Worm (Caenorhabditis elegans): ENCODE data around the gene srw-14.
"Not testable (repeated sequence)": the region's sequence is repeated elsewhere in the genome, so short reads cannot be mapped to it uniquely, and the experiment has no call there.

Gene srw-14

DNA sequence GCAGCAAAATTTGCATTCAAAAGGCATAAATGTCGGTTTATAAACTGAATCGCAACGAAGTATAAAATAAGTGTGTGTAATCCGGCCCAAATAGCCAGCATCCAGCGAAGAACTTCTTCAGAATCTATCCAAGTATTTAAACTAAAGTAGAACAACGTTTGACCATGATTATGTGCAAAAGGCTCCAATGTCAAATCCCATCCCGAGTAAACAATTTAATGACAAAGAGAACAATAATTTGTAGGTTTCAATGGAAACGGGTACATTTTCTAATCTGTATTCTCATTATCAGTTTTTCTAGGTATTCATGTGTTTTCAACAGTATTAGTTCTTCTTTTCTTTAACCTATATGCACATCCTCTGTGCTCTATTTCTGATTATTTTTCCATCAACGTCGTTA is 18.1 kb upstream of the srw-14 start, which contains the start of gene C41G6.12:
TSS of gene C41G6.12 (minus strand) at position 101 of the 400 bp plus-strand sequence.
- not testable (repeated sequence) for TF ChIP-seq unc-62 (GFP tag; optimal IDR thresholded peaks at IDR 0.05)

DNA sequence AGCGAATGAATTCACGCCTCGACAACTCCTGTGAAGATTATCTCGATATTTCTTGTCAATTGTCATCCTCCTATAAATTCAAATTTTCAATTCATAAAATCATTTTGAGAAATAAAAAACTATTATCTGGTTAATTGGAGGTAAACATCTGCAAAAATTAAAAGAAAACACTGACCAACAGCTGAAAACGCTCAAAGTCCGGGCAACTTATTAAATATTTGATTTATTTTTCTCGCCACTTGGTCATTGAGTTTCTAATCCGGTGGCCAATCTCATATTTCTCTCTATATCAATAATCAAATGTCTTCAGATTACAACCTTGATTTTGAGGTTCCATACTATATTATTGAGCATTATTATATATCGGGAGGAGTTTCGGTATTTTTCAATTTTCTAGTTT is 13.9 kb upstream of the srw-14 start, which contains the start of gene sri-24:
TSS of gene sri-24 (plus strand) at position 301 of the 400 bp plus-strand sequence.
- not testable (repeated sequence) for TF ChIP-seq unc-62 (GFP tag; optimal IDR thresholded peaks at IDR 0.05)

DNA sequence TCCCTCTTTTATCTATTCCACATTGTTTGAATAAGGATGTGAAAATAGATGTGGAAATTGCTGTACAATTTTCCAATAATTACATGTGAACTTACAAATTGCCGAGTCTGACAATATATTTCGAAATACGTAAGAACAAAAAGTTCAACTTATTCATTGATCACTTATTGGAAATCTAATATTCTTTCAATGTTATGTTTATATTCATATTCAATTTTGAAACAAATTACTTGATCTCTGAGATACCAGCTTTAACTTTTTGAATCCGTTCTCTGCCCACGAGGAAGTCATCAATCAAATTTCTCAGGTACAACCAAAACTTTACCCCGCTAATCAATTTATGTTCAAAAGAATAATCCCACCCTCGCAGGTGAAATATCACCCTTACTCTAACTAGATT is 10.6 kb upstream of the srw-14 start, which contains the start of gene sri-26:
TSS of gene sri-26 (plus strand) at position 301 of the 400 bp plus-strand sequence.
- not testable (repeated sequence) for TF ChIP-seq unc-62 (GFP tag; optimal IDR thresholded peaks at IDR 0.05)

DNA sequence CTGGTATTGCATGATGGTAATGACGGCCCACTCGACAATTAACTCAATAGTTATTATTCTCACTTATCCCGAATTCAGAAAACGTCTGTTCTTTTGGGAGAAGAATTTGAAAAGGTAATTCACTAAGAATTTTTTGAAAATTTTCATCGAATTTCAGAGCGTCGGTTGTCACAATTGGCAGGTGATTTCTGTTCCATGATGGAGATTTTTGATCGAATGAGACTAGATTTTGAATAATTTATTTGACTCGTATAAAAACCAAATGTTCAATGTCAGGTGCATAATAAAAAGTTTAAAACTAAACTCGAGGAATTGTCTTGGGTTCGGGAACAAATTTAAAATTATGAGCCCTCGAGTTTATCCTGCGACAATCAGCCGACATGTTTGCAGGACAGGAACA is 9.0 kb upstream of the srw-14 start, which contains the start of gene sri-25:
TSS of gene sri-25 (plus strand) at position 301 of the 400 bp plus-strand sequence.
- TF ChIP-seq unc-62 (GFP tag; optimal IDR thresholded peaks at IDR 0.05): no peak

DNA sequence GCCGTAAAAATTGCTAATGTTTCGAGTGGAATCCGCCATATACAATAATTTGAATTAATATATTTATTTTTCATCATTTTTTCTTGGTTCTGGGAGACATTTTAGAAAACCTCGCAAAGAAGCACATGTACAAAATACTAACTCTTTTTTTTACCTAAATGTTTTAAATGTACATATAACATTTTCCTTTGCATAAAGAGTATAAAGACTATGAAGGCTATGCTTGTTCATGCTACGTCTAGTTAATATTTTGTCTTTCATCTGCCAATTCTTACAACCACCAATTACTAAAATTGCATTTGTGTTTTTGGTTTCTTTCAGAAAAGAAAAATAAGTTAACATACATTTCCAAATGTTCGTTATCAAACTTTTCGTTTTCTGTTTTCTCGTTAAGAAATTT is 4.4 kb upstream of the srw-14 start, which contains the start of gene irld-25:
TSS of gene irld-25 (plus strand) at position 301 of the 400 bp plus-strand sequence.
- no peak for TF ChIP-seq unc-62 (GFP tag; optimal IDR thresholded peaks at IDR 0.05)

DNA sequence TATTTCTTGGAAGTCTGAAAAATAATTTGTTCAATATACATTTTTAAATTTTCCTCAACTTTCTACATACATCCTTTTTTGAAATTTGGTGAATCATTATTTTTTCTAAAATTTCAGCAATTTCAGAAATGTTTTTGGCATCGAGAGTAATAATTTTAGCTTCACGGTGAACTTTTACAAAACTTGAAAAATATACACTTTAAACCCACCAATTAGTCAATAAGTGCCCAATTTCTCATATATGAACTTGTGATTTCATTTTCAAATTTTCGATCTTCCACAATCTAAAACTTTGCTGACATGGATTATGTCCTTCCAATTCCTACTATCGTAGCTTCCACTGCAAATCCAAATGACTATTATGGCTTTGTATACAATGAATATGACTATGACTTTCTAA is 2.1 kb upstream of the srw-14 start, which contains the start of gene srw-24:
TSS of gene srw-24 (plus strand) at position 301 of the 400 bp plus-strand sequence.
- TF ChIP-seq unc-62 (GFP tag; optimal IDR thresholded peaks at IDR 0.05): no peak

DNA sequence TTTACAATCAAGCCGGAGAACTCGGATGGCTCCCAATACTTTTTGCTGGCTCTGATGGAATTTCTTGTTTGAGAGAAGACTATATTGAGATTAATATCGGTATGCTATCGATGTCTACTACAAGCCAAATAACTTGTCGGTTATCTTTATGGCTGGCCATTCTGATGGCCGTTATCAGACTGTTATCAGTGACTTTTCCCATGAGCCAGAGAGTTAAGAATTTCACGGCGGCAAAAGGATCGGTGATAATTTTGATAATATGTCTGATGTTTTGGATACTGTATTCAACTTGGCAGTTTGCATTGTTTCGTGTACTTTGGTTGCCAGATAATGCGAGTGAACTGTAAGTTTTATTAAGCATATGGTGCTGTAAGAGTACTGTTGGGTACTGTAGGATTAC is 456 bp downstream of the srw-14 start:
- TF ChIP-seq unc-62 (GFP tag; optimal IDR thresholded peaks at IDR 0.05): no peak

DNA sequence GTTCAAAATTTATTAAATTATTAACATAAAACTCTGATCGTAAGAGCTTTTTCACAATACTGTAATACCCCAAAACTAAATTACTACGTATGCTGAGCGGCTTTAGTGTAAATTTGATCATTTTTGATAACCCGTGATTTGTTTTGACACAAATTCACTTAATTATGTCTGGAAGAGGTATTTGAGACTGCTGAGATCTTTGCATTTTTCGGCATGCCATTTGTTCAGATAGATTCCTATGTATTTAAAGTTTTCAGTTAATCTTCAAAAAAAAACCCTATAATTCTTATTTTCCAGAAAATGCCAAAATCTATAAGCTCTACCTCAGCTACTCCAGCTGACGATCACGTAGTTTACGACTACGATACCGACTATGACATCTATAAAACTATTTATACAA is 4.5 kb downstream of the srw-14 start, which contains the start of gene srw-15:
TSS of gene srw-15 (plus strand) at position 301 of the 400 bp plus-strand sequence.
- no peak for TF ChIP-seq unc-62 (GFP tag; optimal IDR thresholded peaks at IDR 0.05)

DNA sequence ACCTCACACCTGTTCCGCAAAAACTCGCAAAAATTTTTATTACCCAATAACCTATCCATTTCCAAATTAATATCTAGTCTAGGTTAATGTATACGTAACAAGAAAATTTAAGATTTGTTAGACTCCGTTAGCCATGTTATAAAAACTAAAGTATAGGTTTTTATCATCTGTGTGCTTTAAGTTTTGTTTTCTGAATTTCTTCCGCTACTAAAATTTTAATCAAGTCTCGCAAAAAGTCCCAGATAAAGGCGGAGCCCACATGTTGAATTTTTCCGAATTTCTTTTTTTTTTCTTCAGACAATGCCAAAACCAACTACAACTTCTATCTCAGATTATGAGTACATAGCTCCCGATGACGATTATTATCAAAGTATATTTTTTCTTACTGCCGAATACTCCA is 6.5 kb downstream of the srw-14 start, which contains the start of gene srw-13:
TSS of gene srw-13 (plus strand) at position 301 of the 400 bp plus-strand sequence.
- TF ChIP-seq unc-62 (GFP tag; optimal IDR thresholded peaks at IDR 0.05): no peak

DNA sequence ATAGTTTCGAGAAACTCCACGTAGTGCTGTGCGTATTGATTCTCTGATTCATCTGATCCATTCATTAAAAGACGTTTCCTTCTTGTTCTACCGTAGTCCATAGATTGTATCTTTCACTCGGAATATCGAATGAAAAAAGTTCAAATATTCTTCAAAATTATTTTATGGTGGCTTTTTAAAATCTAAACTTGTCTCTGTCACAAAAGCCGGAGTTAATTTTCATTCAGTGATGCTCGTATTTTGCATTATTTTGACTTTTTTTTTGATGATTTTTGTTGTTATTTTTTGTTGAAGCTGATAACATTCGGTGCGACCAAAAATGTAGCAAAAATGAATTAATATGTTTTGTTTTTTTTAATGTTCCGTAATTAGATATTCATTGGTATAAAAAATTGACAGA is 9.9 kb downstream of the srw-14 start, which contains the start of gene nhr-164:
TSS of gene nhr-164 (minus strand) at position 101 of the 400 bp plus-strand sequence.
- no peak for TF ChIP-seq unc-62 (GFP tag; optimal IDR thresholded peaks at IDR 0.05)

DNA sequence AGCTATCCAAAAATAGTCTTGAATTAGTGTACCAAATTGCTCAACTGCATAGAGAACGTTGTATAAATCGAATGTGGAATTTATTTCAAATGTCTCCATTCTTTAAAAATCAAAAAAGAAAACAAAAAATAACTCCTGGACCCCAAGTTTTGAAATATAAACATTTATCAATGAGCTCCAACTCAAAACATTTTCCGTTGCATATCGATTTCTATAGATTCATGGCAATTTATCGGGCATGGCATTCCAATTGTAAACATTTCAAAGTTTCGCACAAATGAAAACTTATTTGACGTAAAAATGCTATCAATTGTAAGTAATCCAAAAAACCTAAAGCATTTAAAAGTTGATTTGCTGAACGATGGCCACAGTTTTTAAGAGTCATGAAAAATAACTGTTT is 12.8 kb downstream of the srw-14 start, which contains the start of gene srw-12:
TSS of gene srw-12 (minus strand) at position 101 of the 400 bp plus-strand sequence.
- no peak for TF ChIP-seq unc-62 (GFP tag; optimal IDR thresholded peaks at IDR 0.05)

DNA sequence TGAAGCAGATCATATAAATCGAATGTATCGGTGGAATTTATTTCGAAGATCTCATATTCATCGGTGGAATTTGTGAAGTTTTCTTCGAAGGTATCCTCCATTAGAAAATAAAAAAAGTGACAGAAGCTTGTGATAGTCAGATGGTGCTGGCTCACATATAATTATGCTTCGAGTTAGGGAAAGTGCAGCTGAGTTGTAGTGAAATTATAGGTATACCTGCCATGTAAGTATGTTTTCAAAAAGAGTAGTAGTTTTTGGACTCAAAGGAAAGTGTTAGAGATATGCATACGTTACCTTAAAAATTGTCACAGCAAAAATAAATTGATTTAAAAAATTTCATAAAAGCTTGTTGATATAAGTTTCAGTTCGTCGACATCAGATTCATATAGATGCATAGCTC is 14.5 kb downstream of the srw-14 start, which contains the start of gene srw-11:
TSS of gene srw-11 (minus strand) at position 101 of the 400 bp plus-strand sequence.
- TF ChIP-seq unc-62 (GFP tag; optimal IDR thresholded peaks at IDR 0.05): no peak

DNA sequence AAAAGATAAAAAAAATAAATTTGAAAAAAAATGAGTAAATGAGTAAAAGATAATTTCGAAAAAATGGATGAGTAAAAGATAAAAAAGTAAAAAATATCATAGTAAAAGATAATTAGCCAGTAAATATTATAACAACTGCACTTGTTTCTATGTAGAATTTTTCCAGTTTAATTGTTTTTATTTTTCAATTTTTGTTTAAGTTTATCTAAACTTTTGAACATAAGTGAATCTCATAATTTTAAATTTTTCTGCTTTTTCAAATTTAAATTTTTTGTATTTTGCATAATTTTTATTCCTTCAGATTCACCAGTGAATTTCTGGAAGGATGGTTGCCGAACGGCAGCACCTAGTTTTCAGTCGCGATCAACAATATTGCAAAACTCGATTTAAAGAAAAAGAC is 15.5 kb downstream of the srw-14 start, which contains the start of gene chil-12:
TSS of gene chil-12 (plus strand) at position 301 of the 400 bp plus-strand sequence.
- TF ChIP-seq unc-62 (GFP tag; optimal IDR thresholded peaks at IDR 0.05): no peak

DNA sequence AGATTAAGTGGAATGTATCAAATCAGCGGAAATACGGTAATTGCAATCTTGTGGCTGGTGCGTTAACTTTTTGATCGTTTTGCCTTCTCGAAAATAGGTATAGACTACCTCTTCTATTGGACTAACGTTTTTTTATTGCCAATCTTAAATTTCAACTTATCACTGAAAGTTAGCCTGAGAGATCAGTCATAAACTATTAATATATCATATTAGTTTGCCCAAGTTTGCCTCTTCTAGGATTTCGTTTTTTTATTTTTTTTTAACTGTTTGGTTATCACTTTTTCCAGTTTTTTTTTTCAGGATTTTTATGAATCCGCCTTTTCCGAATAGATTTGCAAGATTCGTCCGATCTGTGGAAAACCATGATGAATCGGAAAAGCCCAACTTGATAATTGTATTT is 18.7 kb downstream of the srw-14 start, which contains the start of gene kin-30:
TSS of gene kin-30 (plus strand) at position 301 of the 400 bp plus-strand sequence.
- TF ChIP-seq unc-62 (GFP tag; optimal IDR thresholded peaks at IDR 0.05): no peak

DNA sequence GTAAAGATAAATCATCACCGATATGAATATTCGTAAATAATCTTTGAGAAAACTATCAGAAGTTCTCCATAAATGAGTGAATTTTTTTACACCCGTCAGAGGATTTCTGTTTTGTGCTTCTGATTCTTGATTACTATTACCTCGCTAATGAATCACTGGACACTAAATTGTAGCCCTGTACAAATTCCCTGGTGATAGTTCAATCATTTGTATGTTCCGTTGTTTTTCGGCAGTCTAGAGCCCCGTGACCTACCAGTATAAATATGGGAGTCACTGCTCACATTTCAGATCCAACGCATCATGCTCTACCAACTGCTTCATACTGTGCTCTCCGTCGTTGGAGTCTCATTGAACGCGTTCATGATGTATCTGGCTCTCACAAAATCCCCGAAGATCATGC is 24.6 kb downstream of the srw-14 start, which contains the start of gene srd-28:
TSS of gene srd-28 (plus strand) at position 301 of the 400 bp plus-strand sequence.
- not testable (repeated sequence) for TF ChIP-seq unc-62 (GFP tag; optimal IDR thresholded peaks at IDR 0.05)

DNA sequence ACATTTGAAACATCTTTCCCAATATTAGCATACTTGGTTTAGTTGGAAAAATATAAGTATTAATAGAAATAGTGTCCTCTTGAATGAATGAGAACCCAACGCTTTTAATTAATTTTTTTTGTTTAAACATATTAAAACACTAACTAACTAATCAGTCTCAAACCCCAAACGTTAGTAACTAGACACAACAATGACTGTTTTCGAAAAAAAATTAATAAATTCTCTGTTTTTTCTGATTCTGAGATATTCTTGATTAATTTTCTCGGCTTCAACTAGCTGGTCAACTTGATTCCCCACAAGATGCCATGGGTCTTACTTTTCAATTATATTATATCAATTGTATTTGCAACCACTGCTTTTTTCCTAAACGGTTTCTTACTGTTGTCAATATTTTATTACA is 26.3 kb downstream of the srw-14 start, which contains the start of gene srbc-76:
TSS of gene srbc-76 (plus strand) at position 301 of the 400 bp plus-strand sequence.
- TF ChIP-seq unc-62 (GFP tag; optimal IDR thresholded peaks at IDR 0.05): no peak

DNA sequence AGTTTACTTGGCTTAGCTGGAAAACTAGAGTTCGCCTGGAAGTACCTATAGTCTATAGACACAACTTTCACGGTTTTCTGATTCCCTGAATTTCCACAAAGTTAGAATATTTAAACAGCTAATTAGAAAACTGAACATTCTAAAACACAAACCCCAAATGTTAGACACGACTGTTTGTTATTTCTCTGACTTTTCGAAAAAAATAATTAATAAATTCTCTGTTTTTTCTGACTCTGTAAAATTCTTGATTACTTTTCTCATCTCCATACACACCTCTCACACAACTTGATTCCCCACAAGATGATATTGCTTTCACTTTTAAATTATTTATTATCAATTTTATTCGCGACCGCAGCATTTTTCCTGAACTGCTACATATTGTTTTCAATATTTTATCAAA is 27.8 kb downstream of the srw-14 start, which contains the start of gene srbc-75:
TSS of gene srbc-75 (plus strand) at position 301 of the 400 bp plus-strand sequence.
- no peak for TF ChIP-seq unc-62 (GFP tag; optimal IDR thresholded peaks at IDR 0.05)
